Worm (Caenorhabditis elegans) whole organism, late embryonic: ENCODE results near the gene mxl-2.

ENCODE experiments used
- C08G9.2 ChIP-seq: sonication (generic microtip); optimal IDR thresholded peaks from 2 replicates; lab custom pipeline; 2016; ENCODE audit warnings: mild to moderate bottlenecking, missing genetic modification characterization, moderate library complexity, missing compliant biosample characterization
- F13H6.1 ChIP-seq: sonication (generic microtip); optimal IDR thresholded peaks from 2 replicates; lab custom pipeline; 2016; ENCODE audit warnings: missing genetic modification characterization, missing compliant biosample characterization
- K02D7.2 ChIP-seq: sonication (generic microtip); optimal IDR thresholded peaks from 2 replicates; lab custom pipeline; 2017; ENCODE audit warnings: mild to moderate bottlenecking, missing genetic modification characterization, missing compliant biosample characterization
- ahr-1 ChIP-seq: sonication (generic microtip); optimal IDR thresholded peaks from 2 replicates; lab custom pipeline; 2016; ENCODE audit warnings: missing genetic modification characterization, missing compliant biosample characterization
- ama-1 ChIP-seq: fragments of 150-350 bp; optimal IDR thresholded peaks from 2 replicates; lab custom pipeline; 2014
- ceh-18 ChIP-seq: sonication (generic microtip); optimal IDR thresholded peaks from 2 replicates; lab custom pipeline; 2016; ENCODE audit warnings: missing genetic modification characterization, missing compliant biosample characterization
- ceh-19 ChIP-seq: fragments of 200-800 bp; sonication (Bioruptor generic); optimal IDR thresholded peaks from 2 replicates; lab custom pipeline; 2018; ENCODE audit warnings: mild to moderate bottlenecking, missing genetic modification characterization, missing compliant biosample characterization
- ceh-24 ChIP-seq: sonication (generic microtip); optimal IDR thresholded peaks from 2 replicates; lab custom pipeline; 2016; ENCODE audit warnings: mild to moderate bottlenecking, missing genetic modification characterization, missing compliant biosample characterization
- ceh-30 ChIP-seq: fragments of 150-350 bp; optimal IDR thresholded peaks from 2 replicates; lab custom pipeline; 2014; ENCODE audit warnings: missing biosample characterization, missing genetic modification characterization
- ceh-31 ChIP-seq: sonication (generic microtip); optimal IDR thresholded peaks from 2 replicates; lab custom pipeline; 2016; ENCODE audit warnings: missing genetic modification characterization, missing compliant biosample characterization
- ceh-34 ChIP-seq: sonication (generic microtip); optimal IDR thresholded peaks from 2 replicates; lab custom pipeline; 2016; ENCODE audit warnings: mild to moderate bottlenecking, missing genetic modification characterization, missing compliant biosample characterization
- ceh-48 ChIP-seq: sonication (generic microtip); optimal IDR thresholded peaks from 2 replicates; lab custom pipeline; 2016; ENCODE audit warnings: missing genetic modification characterization, inconsistent platforms, missing compliant biosample characterization
- che-1 ChIP-seq: sonication (generic microtip); optimal IDR thresholded peaks from 2 replicates; lab custom pipeline; 2016; ENCODE audit warnings: mild to moderate bottlenecking, missing genetic modification characterization, missing compliant biosample characterization
- dve-1 ChIP-seq: sonication (generic microtip); optimal IDR thresholded peaks from 2 replicates; lab custom pipeline; 2017; ENCODE audit warnings: antibody characterized with exemption, mild to moderate bottlenecking, missing genetic modification characterization, missing compliant biosample characterization
- elt-2 ChIP-seq: sonication (generic microtip); optimal IDR thresholded peaks from 2 replicates; lab custom pipeline; 2016; ENCODE audit warnings: missing genetic modification reagents, missing genetic modification characterization, missing compliant biosample characterization
- fkh-10 ChIP-seq: fragments of 150-350 bp; optimal IDR thresholded peaks from 2 replicates; lab custom pipeline; 2014; ENCODE audit warnings: missing biosample characterization, missing genetic modification reagents, missing genetic modification characterization
- hlh-15 ChIP-seq: sonication (generic microtip); optimal IDR thresholded peaks from 2 replicates; lab custom pipeline; 2016; ENCODE audit warnings: missing genetic modification characterization, missing compliant biosample characterization
- hlh-30 ChIP-seq: sonication (generic microtip); optimal IDR thresholded peaks from 2 replicates; lab custom pipeline; 2017; ENCODE audit warnings: antibody characterized with exemption, missing genetic modification characterization, missing compliant biosample characterization; ENCODE audit not compliant: insufficient read depth
- hlh-6 ChIP-seq: sonication (generic microtip); optimal IDR thresholded peaks from 2 replicates; lab custom pipeline; 2016; ENCODE audit warnings: missing genotype, missing genetic modification characterization, missing compliant biosample characterization
- hlh-8 ChIP-seq: sonication (generic microtip); optimal IDR thresholded peaks from 2 replicates; lab custom pipeline; 2016; ENCODE audit warnings: missing genotype, missing genetic modification characterization, missing compliant biosample characterization
- lim-6 ChIP-seq: sonication (generic microtip); optimal IDR thresholded peaks from 2 replicates; lab custom pipeline; 2016; ENCODE audit warnings: missing genetic modification characterization, missing compliant biosample characterization
- madf-2 ChIP-seq: sonication (generic microtip); optimal IDR thresholded peaks from 2 replicates; lab custom pipeline; 2017; ENCODE audit warnings: missing genetic modification characterization, missing compliant biosample characterization
- nfya-1 ChIP-seq: sonication (generic microtip); optimal IDR thresholded peaks from 2 replicates; lab custom pipeline; 2017; ENCODE audit warnings: missing genetic modification characterization, mild to moderate bottlenecking, missing compliant biosample characterization, antibody characterized with exemption, moderate library complexity
- pha-2 ChIP-seq: sonication (generic microtip); optimal IDR thresholded peaks from 2 replicates; lab custom pipeline; 2017; ENCODE audit warnings: mild to moderate bottlenecking, missing genetic modification characterization, missing compliant biosample characterization
- pha-4 ChIP-seq: fragments of 150-350 bp; optimal IDR thresholded peaks from 2 replicates; lab custom pipeline; 2018; ENCODE audit warnings: missing biosample characterization, missing genetic modification reagents, missing genetic modification characterization
- pros-1 ChIP-seq: fragments of 150-350 bp; optimal IDR thresholded peaks from 2 replicates; lab custom pipeline; 2014; ENCODE audit warnings: missing biosample characterization, missing genetic modification reagents, missing genetic modification characterization
- sdc-2 ChIP-seq: sonication (generic microtip); optimal IDR thresholded peaks from 2 replicates; lab custom pipeline; 2016; ENCODE audit warnings: missing genotype, missing genetic modification characterization, missing compliant biosample characterization
- tbx-2 ChIP-seq: sonication (generic microtip); optimal IDR thresholded peaks from 2 replicates; lab custom pipeline; 2016; ENCODE audit warnings: missing genetic modification characterization, missing compliant biosample characterization
- ttx-3 ChIP-seq: sonication (generic microtip); optimal IDR thresholded peaks from 2 replicates; lab custom pipeline; 2016; ENCODE audit warnings: missing genetic modification reagents, missing genetic modification characterization, missing compliant biosample characterization
- unc-42 ChIP-seq: sonication (generic microtip); optimal IDR thresholded peaks from 2 replicates; lab custom pipeline; 2016; ENCODE audit warnings: missing genotype, missing genetic modification characterization, missing compliant biosample characterization
- unc-55 ChIP-seq: sonication (generic microtip); optimal IDR thresholded peaks from 2 replicates; lab custom pipeline; 2017; ENCODE audit warnings: missing biosample characterization, missing genetic modification reagents, missing genetic modification characterization

The mxl-2 gene

DNA sequence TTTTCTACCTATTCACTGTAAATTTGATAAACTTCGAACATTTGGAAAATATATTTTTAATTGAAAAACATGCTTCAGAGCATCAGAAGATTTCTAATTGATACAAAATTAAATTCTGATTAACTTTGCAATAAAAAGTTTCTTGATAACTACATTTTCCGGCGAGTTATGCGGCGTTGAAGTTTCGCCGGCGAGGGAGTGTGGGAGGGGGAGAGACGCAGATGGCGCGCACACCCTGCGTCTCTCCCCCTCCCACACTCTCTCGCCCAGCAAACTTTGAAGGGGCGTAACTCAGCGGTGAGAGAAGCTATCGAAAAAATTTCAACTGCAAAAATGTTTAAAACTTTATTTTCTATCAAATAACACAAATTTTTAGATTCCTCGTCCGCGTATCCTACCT, 34.6 kb upstream of the mxl-2 start:
- no peak for TF ChIP-seq pha-4 (tag; lab: Kevin White, UChicago)
- no peak for TF ChIP-seq dve-1 (tag; lab: Kevin White, UChicago)
- no peak for TF ChIP-seq ceh-19 (GFP tag; lab: Kevin White, UChicago)
- no peak for TF ChIP-seq ceh-48 (tag; lab: Kevin White, UChicago)
- TF ChIP-seq che-1 (tag; lab: Kevin White, UChicago): no peak
- TF ChIP-seq ceh-24: no peak
- TF ChIP-seq ceh-34 (tag; lab: Kevin White, UChicago): no peak
- no peak for TF ChIP-seq hlh-6 (tag; lab: Kevin White, UChicago)
- no peak for TF ChIP-seq ahr-1

DNA sequence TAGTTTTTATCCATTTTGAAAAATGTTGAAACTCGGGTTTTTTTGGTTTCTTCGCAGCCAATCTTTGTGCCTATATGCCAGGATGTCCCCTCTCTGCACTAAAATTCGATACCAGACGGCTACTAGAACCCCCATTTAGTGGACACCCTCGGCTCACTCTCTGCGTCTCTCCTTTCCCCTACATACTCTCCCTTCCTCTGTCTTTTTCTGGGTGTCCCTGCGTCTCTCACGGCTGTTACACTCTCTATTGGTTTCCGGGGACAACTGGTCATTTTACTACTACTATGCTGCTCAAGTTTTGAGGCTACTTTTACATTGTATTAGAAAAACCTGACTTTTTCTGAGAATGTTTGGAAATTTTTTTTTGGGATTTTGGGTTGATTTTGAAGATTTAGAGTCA, 32.4 kb upstream of the mxl-2 start:
- peak; percentile 49 for TF ChIP-seq ceh-31 (tag; lab: Kevin White, UChicago)
- peak; percentile 20 for TF ChIP-seq nfya-1 (tag; lab: Kevin White, UChicago)
- no peak for TF ChIP-seq F13H6.1 (tag; lab: Kevin White, UChicago)
- TF ChIP-seq sdc-2 (tag; lab: Kevin White, UChicago): no peak
- peak; percentile 6 for TF ChIP-seq ceh-48 (tag; lab: Kevin White, UChicago)
- peak; percentile 29 for TF ChIP-seq unc-42 (tag; lab: Kevin White, UChicago)
- TF ChIP-seq ceh-34 (tag; lab: Kevin White, UChicago): peak; percentile 46
- TF ChIP-seq, all 69 proteins: peak for 5

DNA sequence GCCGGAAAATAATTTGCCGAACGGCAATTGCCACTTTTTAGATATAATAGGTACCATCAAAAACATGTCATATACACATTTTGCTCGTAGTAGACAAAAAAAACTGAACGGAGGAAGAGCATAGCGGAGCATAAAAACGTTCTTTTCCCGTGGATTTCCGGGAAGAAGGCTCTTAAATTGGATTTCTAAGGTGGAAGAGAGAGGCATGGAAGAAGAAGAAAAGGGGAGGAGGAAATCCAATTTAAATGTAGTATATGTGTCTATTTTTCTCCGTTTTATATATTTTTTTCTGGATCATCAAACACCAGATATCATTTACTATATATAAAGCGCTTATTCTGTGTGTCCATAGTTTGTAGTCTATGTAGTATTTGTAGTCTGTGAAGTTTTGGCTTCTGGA, 23.5 kb upstream of the mxl-2 start:
- no peak for TF ChIP-seq hlh-8 (tag; lab: Kevin White, UChicago)
- TF ChIP-seq pros-1 (tag; lab: Kevin White, UChicago): no peak
- peak; percentile 65 for TF ChIP-seq unc-42 (tag; lab: Kevin White, UChicago)
- TF ChIP-seq hlh-30 (tag; lab: Kevin White, UChicago): no peak
- TF ChIP-seq C08G9.2: no peak
- no peak for TF ChIP-seq ama-1 (lab: Kevin White, UChicago)

ce11 chrIII:209695-210091, 21.8 kb upstream of the mxl-2 start, which contains the start of gene klp-20:
TSS of gene klp-20 (plus strand) at chrIII:209992.
- TF ChIP-seq madf-2 (tag; lab: Kevin White, UChicago) (no peak), unc-55 (GFP tag; lab: Kevin White, UChicago) (no peak), elt-2 (tag; lab: Kevin White, UChicago) (no peak), ceh-18 (no peak), K02D7.2 (tag; lab: Kevin White, UChicago) (no peak), hlh-15 (no peak), hlh-6 (tag; lab: Kevin White, UChicago) (no peak), pha-2 (tag; lab: Kevin White, UChicago) (no peak), fkh-10 (GFP tag; lab: Kevin White, UChicago) (no peak), F13H6.1 (tag; lab: Kevin White, UChicago) (no peak)

ce11 chrIII:208793-209694, 21.1 kb upstream of the mxl-2 start:
- no peak for TF ChIP-seq lim-6 (tag; lab: Kevin White, UChicago)
- TF ChIP-seq ceh-30 (tag; lab: Kevin White, UChicago): no peak
- peak; percentile 31 for TF ChIP-seq ceh-31 (tag; lab: Kevin White, UChicago)
- TF ChIP-seq unc-55 (GFP tag; lab: Kevin White, UChicago): peak; percentile 59
- TF ChIP-seq pros-1 (tag; lab: Kevin White, UChicago): no peak
- TF ChIP-seq ttx-3 (tag; lab: Kevin White, UChicago): no peak
- TF ChIP-seq unc-42 (tag; lab: Kevin White, UChicago): peak; percentile 95
- TF ChIP-seq fkh-10 (GFP tag; lab: Kevin White, UChicago): peak; percentile 72
- no peak for TF ChIP-seq tbx-2 (tag; lab: Kevin White, UChicago)
- TF ChIP-seq, all 69 proteins: peak for 4
